Fruit fly (Drosophila melanogaster) S2 (cell line): Measurements from ENCODE around the gene Spps.

Source experiments
- CG8478 ChIP-seq: fragments of >200 bp; optimal IDR thresholded peaks from 2 replicates; lab custom pipeline; 2018
- CTCF ChIP-seq, 2 experiments: fragments of >200 bp; optimal IDR thresholded peaks; 2 replicates each; lab custom pipeline; 2018

Gene Spps

dm6 chr3R:24226744-24227143, at the start of gene Spps, which contains the start of gene CG13609:
Gene Spps, minus strand, starts transcription at chr3R:24226934.
Gene CG13609, plus strand, starts transcription at chr3R:24227023.
- TF ChIP-seq CG8478 (lab: Kevin White, UChicago) (no peak), CTCF (optimal IDR thresholded peaks at IDR 0.05; lab: Kevin White, UChicago) (peak in 1 of 2 experiments; percentile 4)

dm6 chr3R:24275463-24275862, 48.7 kb upstream of the Spps start:
- TF ChIP-seq CG8478 (lab: Kevin White, UChicago) (no peak), CTCF (optimal IDR thresholded peaks at IDR 0.05; lab: Kevin White, UChicago) (no peak)

- TF ChIP-seq CTCF (optimal IDR thresholded peaks at IDR 0.05; lab: Kevin White, UChicago) (no peak), CG8478 (lab: Kevin White, UChicago) (no peak)
Measured at dm6 chr3R:24274212-24274611, 47.5 kb upstream of the Spps start.

DNA sequence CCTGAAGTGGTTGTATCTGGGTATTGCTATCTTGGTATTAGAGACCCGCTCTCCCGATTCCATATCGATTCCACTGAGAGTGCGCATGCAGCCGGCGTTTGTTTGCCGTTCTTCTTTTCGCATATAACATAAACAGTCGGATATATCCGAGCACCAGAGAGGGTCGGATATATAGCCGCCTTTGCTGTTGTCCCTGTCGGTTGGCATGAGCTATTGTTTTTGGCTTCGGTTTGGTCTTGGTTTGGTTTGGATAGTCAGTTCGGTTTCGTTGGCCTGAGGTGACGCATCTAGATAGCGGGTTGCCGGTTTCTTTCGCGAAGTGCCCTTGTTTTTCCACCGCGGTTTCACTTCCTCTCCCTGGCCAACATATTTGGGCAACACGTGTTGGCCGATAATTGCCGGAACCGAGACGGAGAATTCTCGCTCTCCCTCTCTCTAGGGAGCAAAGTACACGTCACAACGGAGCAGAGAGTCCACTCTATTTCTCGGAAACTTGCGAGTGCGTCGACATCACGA, 46.1 kb upstream of the Spps start, which contains the start of gene Orct2:
Orct2 (plus strand) TSS at position 255 of the 516 bp plus-strand sequence.
- no peak for TF ChIP-seq CG8478 (lab: Kevin White, UChicago)
- no peak for TF ChIP-seq CTCF (optimal IDR thresholded peaks at IDR 0.05; lab: Kevin White, UChicago)

dm6 chr3R:24272232-24272631, 45.5 kb upstream of the Spps start:
- TF ChIP-seq CG8478 (lab: Kevin White, UChicago): no peak
- no peak for TF ChIP-seq CTCF (optimal IDR thresholded peaks at IDR 0.05; lab: Kevin White, UChicago)

DNA sequence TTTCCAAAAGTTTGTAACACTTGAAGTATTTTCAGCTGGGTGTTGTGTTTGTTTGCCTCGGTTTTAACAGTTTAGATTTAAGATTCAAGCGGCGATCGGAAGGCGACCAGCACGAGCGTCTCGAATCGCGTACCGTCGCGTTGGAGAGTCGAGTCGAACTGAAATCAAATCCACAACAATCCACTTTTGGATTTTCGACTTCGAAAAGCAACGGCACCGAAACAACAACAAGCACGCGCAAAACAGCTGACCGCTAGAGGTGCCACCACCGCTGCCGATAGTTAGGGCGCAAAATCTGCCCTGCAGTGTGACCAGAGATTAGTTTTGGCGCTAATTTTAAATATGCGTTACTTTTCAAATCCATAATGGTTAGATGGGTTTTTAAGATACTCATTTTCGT, 44.3 kb upstream of the Spps start, which contains the start of gene jar:
jar (minus strand) TSS at position 163 of the 400 bp plus-strand sequence.
- TF ChIP-seq CG8478 (lab: Kevin White, UChicago) (no peak), CTCF (optimal IDR thresholded peaks at IDR 0.05; lab: Kevin White, UChicago) (peak; percentile 53 to 56)

- no peak for TF ChIP-seq CTCF (optimal IDR thresholded peaks at IDR 0.05; lab: Kevin White, UChicago)
- TF ChIP-seq CG8478 (lab: Kevin White, UChicago): no peak
Measured at dm6 chr3R:24270578-24270977, 43.8 kb upstream of the Spps start.

DNA sequence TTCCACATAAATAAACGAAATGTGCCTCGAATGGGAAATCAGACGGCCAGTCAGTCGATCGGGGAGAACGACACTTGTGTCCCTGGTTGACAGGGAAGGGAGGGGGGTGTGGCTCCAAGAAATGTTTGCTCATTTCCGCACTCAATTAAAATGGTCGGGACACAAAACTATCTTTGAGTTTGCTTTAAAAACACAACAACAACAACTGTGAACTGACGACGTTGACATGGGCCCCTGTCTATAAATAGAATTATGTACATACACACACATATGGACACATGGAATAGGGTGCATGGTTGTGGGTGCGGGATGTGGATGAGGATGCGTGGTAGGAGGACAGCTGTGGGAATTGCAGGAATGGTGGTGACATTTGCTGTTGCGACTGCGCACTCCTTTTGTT, 43.3 kb upstream of the Spps start:
- no peak for TF ChIP-seq CG8478 (lab: Kevin White, UChicago)
- TF ChIP-seq CTCF (optimal IDR thresholded peaks at IDR 0.05; lab: Kevin White, UChicago): no peak

dm6 chr3R:24268293-24268692, 41.6 kb upstream of the Spps start:
- TF ChIP-seq CTCF (optimal IDR thresholded peaks at IDR 0.05; lab: Kevin White, UChicago) (no peak), CG8478 (lab: Kevin White, UChicago) (no peak)

- TF ChIP-seq CTCF (optimal IDR thresholded peaks at IDR 0.05; lab: Kevin White, UChicago) (no peak), CG8478 (lab: Kevin White, UChicago) (no peak)
Measured at dm6 chr3R:24267580-24268202, 41.0 kb upstream of the Spps start.

DNA sequence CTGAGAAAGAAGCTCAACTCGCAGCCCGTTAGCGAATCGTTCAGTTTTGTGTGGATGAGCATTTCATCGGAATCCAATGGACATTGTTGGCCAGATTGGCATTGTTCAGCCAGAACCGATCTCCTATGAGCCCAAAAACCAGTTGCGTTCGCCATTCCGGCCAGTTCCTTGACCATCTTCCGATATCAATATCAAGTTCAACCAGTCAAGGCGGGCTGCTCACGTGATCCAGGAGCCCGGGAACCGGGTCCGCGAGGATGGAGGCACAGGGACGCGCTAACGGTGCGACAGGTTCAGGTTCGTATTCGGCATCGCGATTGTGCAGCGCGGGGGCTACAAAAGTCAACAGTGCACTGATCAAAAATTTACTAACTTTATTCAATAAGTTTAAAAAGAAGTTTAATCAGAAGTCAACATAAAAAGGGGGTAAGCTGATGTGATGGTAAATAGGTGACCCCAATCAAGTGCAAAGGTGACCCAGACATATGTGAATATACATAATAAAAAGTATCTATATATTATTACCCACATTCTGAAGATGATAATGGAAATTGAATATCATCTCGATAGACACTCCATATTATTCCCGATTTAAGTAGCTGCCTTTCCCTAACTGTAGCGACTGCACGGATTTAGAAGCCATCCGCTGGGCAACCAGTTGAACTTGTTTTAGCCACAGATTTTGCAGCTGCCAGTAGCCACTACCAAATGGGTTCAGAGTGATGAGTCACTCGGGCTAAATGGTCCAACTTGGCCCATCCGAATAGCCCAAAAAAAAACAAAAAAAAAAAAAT, 40.2 kb upstream of the Spps start:
- TF ChIP-seq CG8478 (lab: Kevin White, UChicago) (no peak), CTCF (optimal IDR thresholded peaks at IDR 0.05; lab: Kevin White, UChicago) (no peak)

DNA sequence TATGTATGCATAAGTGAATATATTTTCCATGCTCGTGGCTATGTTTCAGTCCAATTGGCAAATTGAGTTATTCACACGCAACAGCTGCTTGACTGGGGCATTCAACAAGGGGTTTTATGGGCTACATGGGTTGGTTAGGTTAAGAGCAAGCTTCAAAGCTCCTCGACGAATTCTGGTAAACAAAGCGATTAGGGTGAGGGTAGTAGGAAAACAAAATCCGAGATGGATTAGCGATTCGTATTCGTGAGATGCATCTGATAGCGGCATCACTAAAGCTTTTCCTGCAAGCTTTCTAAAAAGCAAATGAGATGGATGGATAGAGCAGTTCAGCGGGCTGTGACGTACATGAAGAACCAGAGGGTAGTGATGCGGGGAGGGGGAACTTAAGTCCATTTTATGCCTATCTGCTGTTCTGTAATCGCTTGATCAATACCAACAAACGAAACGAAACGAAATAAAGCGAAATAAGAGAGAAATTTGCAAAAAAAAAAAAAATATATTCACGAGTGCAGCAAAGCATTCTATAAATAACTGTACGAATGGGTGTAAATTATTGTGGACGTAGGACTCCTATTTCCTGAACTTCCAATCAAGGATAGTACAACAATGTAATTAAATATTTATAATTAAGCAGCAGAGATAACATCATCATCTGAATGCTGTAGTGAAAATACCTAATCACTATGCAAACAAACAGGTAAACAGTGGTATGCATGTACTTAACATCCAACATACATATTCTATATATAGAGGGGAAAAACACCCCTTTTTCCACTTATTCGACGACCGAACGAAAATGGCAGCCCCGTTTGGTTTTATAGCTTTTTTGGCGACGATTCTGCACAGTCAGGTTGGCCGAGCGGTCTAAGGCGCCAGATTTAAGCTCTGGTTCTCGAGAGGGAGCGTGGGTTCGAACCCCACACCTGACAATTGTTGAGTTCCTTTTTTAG, 38.0 kb upstream of the Spps start:
- no peak for TF ChIP-seq CTCF (optimal IDR thresholded peaks at IDR 0.05; lab: Kevin White, UChicago)
- TF ChIP-seq CG8478 (lab: Kevin White, UChicago): no peak

DNA sequence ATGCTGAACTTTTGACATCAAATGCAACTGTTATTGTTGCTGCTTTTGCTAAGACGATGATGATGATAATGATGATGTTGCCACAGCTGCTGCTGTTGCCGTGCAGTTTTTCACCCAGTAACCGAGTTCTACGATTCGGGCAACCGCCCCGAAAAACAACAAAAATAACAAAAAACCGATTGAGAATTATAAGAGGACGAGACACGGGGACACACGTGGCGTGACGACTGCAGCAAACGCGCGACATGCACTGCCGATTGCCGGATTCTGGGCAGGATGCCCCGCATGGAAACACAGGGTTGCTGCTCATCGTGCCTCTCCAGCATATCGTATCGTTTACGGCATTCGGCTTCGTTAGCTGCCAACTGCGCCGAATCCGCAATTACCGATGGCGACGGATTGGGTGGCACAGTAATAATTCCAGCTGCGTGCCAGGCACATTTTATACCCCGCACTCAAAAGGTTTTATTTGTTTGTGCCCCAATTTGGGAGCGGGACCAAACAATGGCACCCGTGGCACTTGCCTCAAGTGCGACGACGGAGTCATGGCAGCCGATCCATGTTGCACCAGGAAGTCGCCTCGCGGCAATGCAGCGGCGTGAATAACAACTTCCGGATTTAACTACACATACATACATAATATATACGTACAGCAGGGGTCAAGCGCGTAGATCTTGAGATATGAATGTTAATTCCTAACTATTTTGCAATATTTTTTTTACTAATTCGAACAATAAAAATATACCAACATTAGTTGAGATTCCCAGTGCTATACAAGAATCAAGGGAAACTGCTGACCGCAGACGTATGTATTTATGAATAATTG, 37.1 kb upstream of the Spps start:
- no peak for TF ChIP-seq CG8478 (lab: Kevin White, UChicago)
- TF ChIP-seq CTCF (optimal IDR thresholded peaks at IDR 0.05; lab: Kevin White, UChicago): no peak
